Fruit fly (Drosophila melanogaster): ENCODE results near the gene Herc4.

Gene Herc4

DNA sequence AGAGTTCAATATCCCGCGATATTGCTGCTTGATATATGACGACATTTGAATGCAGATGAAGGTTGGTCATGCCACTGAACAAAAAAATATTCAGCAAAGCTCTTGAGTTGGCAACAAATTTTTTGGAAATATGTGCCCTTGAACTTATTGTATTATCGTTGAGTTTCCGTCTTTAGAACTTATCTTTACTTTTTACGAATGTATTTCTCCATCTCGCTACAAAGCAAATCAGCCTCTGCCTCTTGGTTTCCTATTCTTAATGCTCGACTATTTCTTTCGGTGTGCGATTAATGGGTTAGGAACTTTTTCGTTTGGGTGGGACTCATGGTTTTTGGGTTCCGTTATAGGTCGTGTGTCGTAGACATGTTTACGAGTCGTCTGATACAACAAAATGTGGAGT, 9.6 kb downstream of the Herc4 start (continued):
- TF ChIP-seq Lpt (GFP tag; optimal IDR thresholded peaks at IDR 0.05), result no peak
- TF ChIP-seq CG6163 (GFP tag; IDR thresholded peaks at IDR 0.05), result no peak
- TF ChIP-seq esn (GFP tag; optimal IDR thresholded peaks at IDR 0.05), result peak; percentile 34
- TF ChIP-seq ss (GFP tag; optimal IDR thresholded peaks at IDR 0.05), result no peak
- no peak for TF ChIP-seq Eip75B (GFP tag; optimal IDR thresholded peaks at IDR 0.05)
- no peak for TF ChIP-seq CG11902 (GFP tag; optimal IDR thresholded peaks at IDR 0.05)
- TF ChIP-seq Gug (GFP tag; IDR thresholded peaks at IDR 0.05), result no peak
- no peak for TF ChIP-seq eg (GFP tag; IDR thresholded peaks at IDR 0.05)
- TF ChIP-seq dsx (GFP tag; optimal IDR thresholded peaks at IDR 0.05; ENCODE audit: poor library complexity, severe bottlenecking), result no peak
- TF ChIP-seq lz (GFP tag; optimal IDR thresholded peaks at IDR 0.05), result no peak
- TF ChIP-seq salr (GFP tag; optimal IDR thresholded peaks at IDR 0.05), result no peak

DNA sequence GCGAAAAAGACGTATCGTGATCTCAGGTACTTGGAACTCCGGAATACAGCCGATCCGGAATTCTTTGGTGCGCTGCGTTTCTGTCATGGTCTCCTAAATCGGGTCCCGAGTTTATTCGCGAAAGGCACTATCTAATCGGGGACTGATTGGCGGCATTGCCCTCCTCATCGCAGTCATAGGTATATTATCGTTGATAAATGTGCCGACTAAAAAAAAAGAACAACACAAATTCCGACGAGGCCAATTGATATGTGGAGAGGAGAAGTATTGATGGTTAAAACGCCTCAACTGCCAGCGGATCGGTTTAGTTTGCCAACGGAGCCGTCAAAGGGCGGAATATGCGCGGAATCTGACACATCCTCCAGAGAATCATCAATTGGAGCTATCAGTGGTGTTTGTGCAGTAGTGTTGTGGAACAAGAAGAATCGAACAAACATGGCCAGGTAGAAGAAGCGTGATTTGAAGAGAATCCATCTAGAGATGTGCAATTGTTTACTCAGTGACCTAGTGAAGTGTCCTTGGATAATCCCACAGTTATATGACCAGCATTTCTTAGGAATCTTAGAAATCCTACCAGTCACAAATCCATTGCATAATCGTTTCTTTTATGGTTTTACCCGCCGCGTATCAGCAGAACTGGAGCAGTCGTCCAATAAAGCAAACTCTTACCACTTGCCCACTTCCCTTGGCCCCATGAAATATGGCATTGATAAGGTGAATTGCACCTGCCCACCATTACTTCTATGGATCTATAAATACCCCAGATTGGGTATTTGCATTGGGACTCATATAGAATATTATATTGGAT, 11.5 kb downstream of the Herc4 start:
- TF ChIP-seq fd85E (GFP tag; optimal IDR thresholded peaks at IDR 0.05) (no peak), vri (GFP tag; optimal IDR thresholded peaks at IDR 0.05) (peak; percentile 97)

DNA sequence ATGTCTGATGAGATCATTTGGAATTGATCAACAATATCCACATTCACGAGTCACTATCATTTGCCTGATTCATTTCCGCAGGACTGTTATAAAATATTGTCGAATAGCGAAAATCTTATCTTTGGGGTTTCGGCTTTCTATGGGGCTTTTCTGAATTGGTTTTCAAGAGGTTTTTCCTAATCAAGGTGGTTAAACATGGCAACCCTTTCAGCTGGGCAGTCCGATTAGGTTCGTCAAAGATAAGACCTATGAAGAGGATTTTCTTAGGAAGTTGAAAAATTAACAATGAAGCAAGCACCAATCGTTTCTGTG, 12.1 kb downstream of the Herc4 start:
- TF ChIP-seq vri (GFP tag; optimal IDR thresholded peaks at IDR 0.05) (peak; percentile 58), net (GFP tag; optimal IDR thresholded peaks at IDR 0.05) (no peak), OdsH (GFP tag; optimal IDR thresholded peaks at IDR 0.05) (no peak)

- TF ChIP-seq lz (GFP tag; optimal IDR thresholded peaks at IDR 0.05), result no peak
- no peak for TF ChIP-seq Blimp-1 (GFP tag; optimal IDR thresholded peaks at IDR 0.05)
- no peak for TF ChIP-seq CG6276 (GFP tag; optimal IDR thresholded peaks at IDR 0.05)
- peak; percentile 83 for TF ChIP-seq achi (GFP tag; optimal IDR thresholded peaks at IDR 0.05)
- TF ChIP-seq Ets96B (tag; optimal IDR thresholded peaks at IDR 0.05), result no peak
- no peak for TF ChIP-seq spab (GFP tag; optimal IDR thresholded peaks at IDR 0.05)
- TF ChIP-seq fkh (GFP tag; optimal IDR thresholded peaks at IDR 0.05), result no peak
- no peak for TF ChIP-seq CG16779 (tag; optimal IDR thresholded peaks at IDR 0.05)
- no peak for TF ChIP-seq CG4318 (GFP tag; optimal IDR thresholded peaks at IDR 0.05)
- no peak for TF ChIP-seq CG31627 (GFP tag; optimal IDR thresholded peaks at IDR 0.05)
- peak; percentile 66 for TF ChIP-seq vri (GFP tag; optimal IDR thresholded peaks at IDR 0.05)
Observed at dm6 chr3L:1329724-1330123, 16.2 kb downstream of the Herc4 start, which contains the start of gene ND-ACP. Gene ND-ACP, plus strand, starts transcription at chr3L:1329949.

DNA sequence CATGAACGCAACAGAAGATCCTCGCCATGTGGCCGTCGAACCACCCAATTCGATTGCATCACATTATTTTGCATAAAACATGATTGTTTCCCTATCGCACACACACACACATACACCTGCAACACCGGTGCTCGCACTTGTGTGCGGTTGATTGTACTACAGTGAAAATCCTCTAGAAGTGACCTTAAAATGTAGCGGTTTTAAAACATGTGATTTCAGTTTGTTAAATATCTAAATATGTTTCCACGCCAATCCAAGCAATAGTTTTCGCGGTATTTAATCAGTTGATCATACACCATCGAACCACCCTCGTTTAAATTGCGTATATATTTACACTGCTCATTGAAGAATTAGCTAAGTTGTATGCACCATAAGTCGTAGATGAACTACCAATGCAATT, 16.9 kb downstream of the Herc4 start:
- TF ChIP-seq esn (GFP tag; optimal IDR thresholded peaks at IDR 0.05), result peak; percentile 29
- peak; percentile 21 for TF ChIP-seq CG31627 (GFP tag; optimal IDR thresholded peaks at IDR 0.05)
- TF ChIP-seq OdsH (GFP tag; optimal IDR thresholded peaks at IDR 0.05), result no peak
- peak; percentile 61 for TF ChIP-seq Eip78C (GFP tag)
- TF ChIP-seq Blimp-1 (GFP tag; optimal IDR thresholded peaks at IDR 0.05), result no peak
- TF ChIP-seq achi (GFP tag; optimal IDR thresholded peaks at IDR 0.05), result peak; percentile 10
- no peak for TF ChIP-seq CG6276 (GFP tag; optimal IDR thresholded peaks at IDR 0.05)
- 0 out of 3 replicates have a peak, but pooled peaks have one; percentile 34 for TF ChIP-seq eg (GFP tag; IDR thresholded peaks at IDR 0.05)
- TF ChIP-seq CG8319 (GFP tag; optimal IDR thresholded peaks at IDR 0.05), result no peak

DNA sequence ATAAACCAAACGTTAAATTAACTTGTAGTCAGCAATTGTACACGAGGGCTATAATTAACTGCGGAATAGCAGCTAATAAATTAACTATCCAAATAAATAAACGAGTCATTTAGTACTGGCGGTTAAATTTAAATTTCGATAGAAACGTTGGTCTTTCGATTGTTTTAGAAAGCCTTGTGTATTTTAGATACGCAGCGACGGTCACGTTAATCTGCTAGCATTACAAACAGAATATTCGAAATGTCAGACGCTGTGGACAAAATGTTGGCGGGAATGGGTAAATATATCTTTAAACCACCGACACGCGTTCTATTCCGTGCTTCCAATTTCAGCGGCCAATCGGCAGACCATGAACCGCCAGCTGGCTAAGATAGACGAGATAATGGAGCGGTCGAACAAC, 18.0 kb downstream of the Herc4 start, which contains the start of gene msd1:
TSS of gene msd1 (plus strand) at position 203 of the 400 bp plus-strand sequence.
- TF ChIP-seq fd59A (GFP tag; optimal IDR thresholded peaks at IDR 0.05) (no peak), CG6854 (GFP tag; optimal IDR thresholded peaks at IDR 0.05) (no peak), CG32006 (GFP tag; optimal IDR thresholded peaks at IDR 0.05) (no peak), Ets21C (GFP tag; optimal IDR thresholded peaks at IDR 0.05) (no peak), fkh (GFP tag; optimal IDR thresholded peaks at IDR 0.05) (peak; percentile 40), Eip75B (GFP tag; optimal IDR thresholded peaks at IDR 0.05) (no peak)
